Worm (Caenorhabditis elegans) whole organism, mixed stage, embryonic: ENCODE results near the gene C15H11.10.

Experiments
- bed-3 ChIP-seq: fragments of 200-800 bp; sonication (Bioruptor generic); optimal IDR thresholded peaks from 3 replicates; lab custom pipeline; 2018; ENCODE audit warnings: mild to moderate bottlenecking, missing genetic modification characterization, moderate library complexity, missing compliant biosample characterization
- ceh-39 ChIP-seq: fragments of 150-350 bp; optimal IDR thresholded peaks from 2 replicates; lab custom pipeline; 2014; ENCODE audit warnings: missing biosample characterization, missing genetic modification characterization
- ceh-43 ChIP-seq: fragments of 200-800 bp; sonication (Bioruptor generic); optimal IDR thresholded peaks from 2 replicates; lab custom pipeline; 2018; ENCODE audit warnings: mild to moderate bottlenecking, missing genetic modification characterization, moderate library complexity, missing compliant biosample characterization
- cnd-1 ChIP-seq: fragments of 200-800 bp; sonication (Bioruptor generic); optimal IDR thresholded peaks from 2 replicates; lab custom pipeline; 2018; ENCODE audit warnings: mild to moderate bottlenecking, missing genetic modification characterization, missing compliant biosample characterization
- drap-1 ChIP-seq: fragments of 200-800 bp; sonication (Bioruptor generic); optimal IDR thresholded peaks from 3 replicates; lab custom pipeline; 2018; ENCODE audit warnings: mild to moderate bottlenecking, missing genetic modification characterization, missing compliant biosample characterization
- elt-3 ChIP-seq: fragments of 150-350 bp; optimal IDR thresholded peaks from 2 replicates; lab custom pipeline; 2014; ENCODE audit warnings: missing biosample characterization, missing genetic modification characterization
- flh-1 ChIP-seq: fragments of 200-800 bp; sonication (Bioruptor generic); optimal IDR thresholded peaks from 2 replicates; lab custom pipeline; 2018; ENCODE audit warnings: mild to moderate bottlenecking, missing genetic modification characterization, moderate library complexity, missing compliant biosample characterization
- ham-2 ChIP-seq: fragments of 200-800 bp; sonication (Bioruptor generic); optimal IDR thresholded peaks from 2 replicates; lab custom pipeline; 2018; ENCODE audit warnings: mild to moderate bottlenecking, missing genetic modification characterization, missing compliant biosample characterization
- hlh-1 ChIP-seq: fragments of 150-350 bp; optimal IDR thresholded peaks from 2 replicates; lab custom pipeline; 2014; ENCODE audit warnings: missing biosample characterization, missing genetic modification reagents, missing genetic modification characterization
- lin-13 ChIP-seq: fragments of 150-350 bp; optimal IDR thresholded peaks from 2 replicates; lab custom pipeline; 2014; ENCODE audit warnings: missing biosample characterization, missing genetic modification characterization
- lin-32 ChIP-seq: fragments of 200-800 bp; sonication (Bioruptor generic); optimal IDR thresholded peaks from 2 replicates; lab custom pipeline; 2018; ENCODE audit warnings: mild to moderate bottlenecking, missing genetic modification characterization, missing compliant biosample characterization
- lsy-2 ChIP-seq: fragments of 150-350 bp; optimal IDR thresholded peaks from 2 replicates; lab custom pipeline; 2014; ENCODE audit warnings: missing biosample characterization, missing genetic modification characterization
- mab-5 ChIP-seq: fragments of 150-350 bp; optimal IDR thresholded peaks from 2 replicates; lab custom pipeline; 2014; ENCODE audit warnings: missing biosample characterization, missing genetic modification characterization
- mep-1 ChIP-seq: fragments of 150-350 bp; optimal IDR thresholded peaks from 2 replicates; lab custom pipeline; 2017; ENCODE audit warnings: missing biosample characterization, missing genetic modification reagents, missing genetic modification characterization, inconsistent platforms
- nhr-2 ChIP-seq: fragments of 150-350 bp; optimal IDR thresholded peaks from 2 replicates; lab custom pipeline; 2014; ENCODE audit warnings: missing biosample characterization, missing genetic modification characterization
- nhr-237 ChIP-seq: fragments of 150-350 bp; optimal IDR thresholded peaks from 2 replicates; lab custom pipeline; 2014; ENCODE audit warnings: missing biosample characterization, missing genetic modification characterization
- nhr-28 ChIP-seq: fragments of 150-350 bp; optimal IDR thresholded peaks from 2 replicates; lab custom pipeline; 2014; ENCODE audit warnings: missing biosample characterization, missing genetic modification characterization
- nhr-76 ChIP-seq: sonication (generic microtip); optimal IDR thresholded peaks from 2 replicates; lab custom pipeline; 2017; ENCODE audit warnings: missing biosample characterization, missing genetic modification characterization
- pha-4 ChIP-seq: fragments of 150-350 bp; optimal IDR thresholded peaks from 2 replicates; lab custom pipeline; 2018; ENCODE audit warnings: missing biosample characterization, missing genetic modification reagents, missing genetic modification characterization
- snpc-4 ChIP-seq: fragments of 150-350 bp; optimal IDR thresholded peaks from 2 replicates; lab custom pipeline; 2014; ENCODE audit warnings: missing biosample characterization, missing genetic modification characterization
- sptf-1 ChIP-seq: sonication (generic microtip); optimal IDR thresholded peaks from 2 replicates; lab custom pipeline; 2017; ENCODE audit warnings: mild to moderate bottlenecking, missing genetic modification characterization, moderate library complexity, missing compliant biosample characterization
- tbx-8 ChIP-seq: fragments of 200-800 bp; sonication (Bioruptor generic); optimal IDR thresholded peaks from 2 replicates; lab custom pipeline; 2018; ENCODE audit warnings: mild to moderate bottlenecking, missing genetic modification characterization, moderate library complexity, missing compliant biosample characterization
- unc-62 ChIP-seq: fragments of 150-350 bp; optimal IDR thresholded peaks from 2 replicates; lab custom pipeline; 2014; ENCODE audit warnings: missing biosample characterization, missing genetic modification reagents, missing genetic modification characterization
- zip-8 ChIP-seq: fragments of 150-350 bp; optimal IDR thresholded peaks from 2 replicates; lab custom pipeline; 2014; ENCODE audit warnings: missing biosample characterization, missing genetic modification characterization

The C15H11.10 gene

DNA sequence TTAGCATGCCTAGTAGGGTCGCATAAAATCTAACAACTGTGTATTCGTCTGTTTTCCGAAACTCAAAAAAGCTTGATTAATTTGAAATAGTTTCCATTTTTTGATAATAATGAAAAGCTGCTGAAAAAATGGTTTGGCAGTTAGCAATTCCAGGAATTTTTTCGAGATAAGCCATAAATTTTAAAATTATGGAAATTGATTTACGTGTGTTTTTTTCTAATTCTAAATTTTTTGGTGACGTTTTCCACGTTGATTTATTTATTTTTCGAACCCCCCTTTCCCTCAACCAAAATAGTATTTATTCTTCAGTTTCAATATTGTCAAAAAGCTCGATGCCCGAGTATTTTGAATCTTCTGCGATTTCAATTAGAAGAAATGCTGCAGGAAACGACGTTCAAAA is 36.9 kb downstream of the C15H11.10 start, which contains the start of gene F23B12.1:
F23B12.1 (plus strand) TSS at position 301 of the 400 bp plus-strand sequence.
- no peak for TF ChIP-seq mep-1 (tag; lab: Kevin White, UChicago)
- no peak for TF ChIP-seq ham-2 (GFP tag; lab: Kevin White, UChicago)
- no peak for TF ChIP-seq nhr-2 (tag; lab: Kevin White, UChicago)
- TF ChIP-seq elt-3 (tag; lab: Kevin White, UChicago), result no peak
- TF ChIP-seq hlh-1, result no peak
- no peak for TF ChIP-seq pha-4 (tag; lab: Kevin White, UChicago)
- TF ChIP-seq tbx-8 (GFP tag; lab: Kevin White, UChicago), result no peak
- TF ChIP-seq, all 35 proteins: peak for 0

ce11 chrV:14432259-14432658 is 40.3 kb downstream of the C15H11.10 start, which contains the start of gene egl-1:
egl-1 (minus strand) TSS chrV:14432359.
- peak; percentile 77 for TF ChIP-seq zip-8 (tag; lab: Kevin White, UChicago)
- TF ChIP-seq nhr-76 (tag; lab: Kevin White, UChicago), result no peak

ce11 chrV:14433584-14433983 is 41.7 kb downstream of the C15H11.10 start:
- TF ChIP-seq ceh-43 (no peak), nhr-76 (tag; lab: Kevin White, UChicago) (no peak), hlh-1 (no peak), elt-3 (tag; lab: Kevin White, UChicago) (no peak), drap-1 (GFP tag; lab: Kevin White, UChicago) (no peak), nhr-28 (tag; lab: Kevin White, UChicago) (no peak), tbx-8 (GFP tag; lab: Kevin White, UChicago) (no peak), sptf-1 (tag; lab: Kevin White, UChicago) (no peak), nhr-2 (tag; lab: Kevin White, UChicago) (peak; percentile 97), lin-32 (GFP tag; lab: Kevin White, UChicago) (no peak), zip-8 (tag; lab: Kevin White, UChicago) (peak; percentile 85), mab-5 (tag; lab: Kevin White, UChicago) (no peak)

ce11 chrV:14436195-14436594 is 44.3 kb downstream of the C15H11.10 start:
- TF ChIP-seq zip-8 (tag; lab: Kevin White, UChicago), result no peak
- no peak for TF ChIP-seq elt-3 (tag; lab: Kevin White, UChicago)
- TF ChIP-seq nhr-2 (tag; lab: Kevin White, UChicago), result peak; percentile 65
- TF ChIP-seq nhr-237 (tag; lab: Kevin White, UChicago), result no peak
- TF ChIP-seq nhr-28 (tag; lab: Kevin White, UChicago), result no peak
- no peak for TF ChIP-seq bed-3 (GFP tag; lab: Kevin White, UChicago)
- TF ChIP-seq, all 35 proteins: peak for 1

DNA sequence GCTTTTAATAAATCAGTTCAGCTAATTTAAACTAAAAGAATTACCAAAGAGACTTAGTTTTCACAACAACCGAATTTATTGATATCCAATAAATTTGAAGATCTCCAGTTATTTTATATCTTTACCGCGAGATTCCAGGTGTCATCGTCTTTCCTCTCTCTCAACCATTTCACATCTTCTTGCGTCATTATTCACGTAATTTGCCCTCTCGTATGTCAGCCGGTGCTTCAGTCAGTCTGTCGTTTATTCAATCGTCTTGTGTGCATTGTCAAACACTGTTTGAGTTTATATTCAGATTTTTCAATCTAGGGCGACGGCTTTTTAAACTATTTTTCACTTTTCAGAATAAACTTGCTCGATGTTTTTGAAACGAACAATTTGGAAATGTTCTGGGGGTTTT is 45.4 kb downstream of the C15H11.10 start:
- TF ChIP-seq ceh-39, result no peak
- peak; percentile 51 for TF ChIP-seq zip-8 (tag; lab: Kevin White, UChicago)
- no peak for TF ChIP-seq snpc-4 (tag; lab: Kevin White, UChicago)
- no peak for TF ChIP-seq ceh-43
- peak; percentile 53 for TF ChIP-seq nhr-2 (tag; lab: Kevin White, UChicago)
- no peak for TF ChIP-seq hlh-1
- TF ChIP-seq mep-1 (tag; lab: Kevin White, UChicago), result no peak
- no peak for TF ChIP-seq lin-13 (tag; lab: Kevin White, UChicago)

DNA sequence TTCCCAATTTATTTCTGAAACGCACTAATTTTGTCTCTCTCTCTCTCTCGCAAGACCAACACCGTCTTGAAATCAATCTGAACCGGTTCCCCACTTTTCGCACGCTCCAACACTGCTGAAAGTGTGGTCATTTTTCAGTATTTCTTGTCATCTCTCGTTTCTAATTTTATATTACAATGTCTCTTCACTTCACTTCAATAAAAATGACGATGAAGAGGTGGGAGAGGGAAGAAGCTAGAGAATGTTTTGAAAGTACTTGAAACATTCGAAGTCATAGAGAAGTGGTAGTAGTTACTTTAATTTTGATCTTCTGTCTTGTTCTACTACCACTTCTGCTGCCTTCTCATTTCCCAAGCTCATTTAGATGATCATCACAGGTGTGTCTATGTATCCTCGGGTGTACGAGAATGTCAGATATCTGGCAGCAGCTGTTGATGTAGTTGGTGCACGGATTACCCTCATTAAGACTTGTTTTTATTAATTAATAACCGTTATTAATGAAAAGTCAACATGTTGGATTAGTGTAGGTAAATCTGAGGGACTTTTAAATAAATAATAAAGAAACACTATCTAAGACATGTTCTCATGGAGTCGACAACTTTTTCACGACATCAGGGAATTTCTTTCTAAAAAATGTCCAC is 46.3 kb downstream of the C15H11.10 start:
- TF ChIP-seq nhr-2 (tag; lab: Kevin White, UChicago), result peak; percentile 17
- TF ChIP-seq cnd-1 (tag; lab: Kevin White, UChicago), result no peak
- peak; percentile 97 for TF ChIP-seq lin-32 (GFP tag; lab: Kevin White, UChicago)

ce11 chrV:14439236-14439635 is 47.3 kb downstream of the C15H11.10 start:
- no peak for TF ChIP-seq unc-62 (GFP tag; lab: Kevin White, UChicago)
- no peak for TF ChIP-seq nhr-237 (tag; lab: Kevin White, UChicago)
- no peak for TF ChIP-seq mab-5 (tag; lab: Kevin White, UChicago)
- no peak for TF ChIP-seq lsy-2 (tag; lab: Kevin White, UChicago)
- no peak for TF ChIP-seq ham-2 (GFP tag; lab: Kevin White, UChicago)
- TF ChIP-seq zip-8 (tag; lab: Kevin White, UChicago), result no peak
- TF ChIP-seq flh-1 (GFP tag; lab: Kevin White, UChicago), result no peak
- TF ChIP-seq bed-3 (GFP tag; lab: Kevin White, UChicago), result no peak
- TF ChIP-seq pha-4 (tag; lab: Kevin White, UChicago), result no peak
- TF ChIP-seq drap-1 (GFP tag; lab: Kevin White, UChicago), result no peak
